Fruit fly (Drosophila melanogaster): ENCODE results near the gene PTPMT1.

Gene PTPMT1

DNA sequence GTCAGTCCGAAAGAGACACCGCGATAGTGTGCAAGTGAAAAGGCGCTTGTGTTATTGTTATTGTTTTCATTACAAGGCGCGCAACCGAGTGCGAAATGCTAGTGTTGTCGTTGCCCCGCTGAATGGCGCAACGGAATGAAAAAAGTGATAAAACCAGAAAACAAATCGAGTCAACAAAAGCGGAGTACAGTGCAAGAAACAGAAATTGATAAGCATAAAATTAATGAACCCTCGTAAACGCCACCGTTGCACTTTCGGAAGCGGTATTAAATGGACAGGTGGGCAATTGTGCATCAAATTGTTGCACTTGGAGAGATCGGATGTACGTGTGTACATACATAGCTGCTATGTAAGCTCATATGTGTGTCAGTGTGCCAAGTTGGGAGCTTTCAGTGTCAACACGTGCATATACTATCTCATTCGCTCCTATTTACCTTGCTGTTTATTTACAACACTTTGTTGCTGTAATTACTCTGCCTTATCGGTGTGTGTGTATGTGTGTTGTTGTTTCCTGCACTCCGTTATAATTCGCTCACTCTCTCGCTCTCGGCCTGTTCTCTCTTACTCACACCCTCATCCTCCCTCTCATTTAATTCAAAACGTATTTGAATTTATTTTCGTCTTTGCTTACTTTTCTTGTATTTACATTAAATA is 34.6 kb upstream of the PTPMT1 start (continued):
- TF ChIP-seq Awh (GFP tag; IDR thresholded peaks at IDR 0.05) = peak; percentile 91
- TF ChIP-seq bsh (GFP tag; optimal IDR thresholded peaks at IDR 0.05) = peak in 1 of 2 experiments; percentile 44
- TF ChIP-seq CG1529 (GFP tag; optimal IDR thresholded peaks at IDR 0.05) = peak; percentile 39
- TF ChIP-seq Lhr (GFP tag; optimal IDR thresholded peaks at IDR 0.05) = no peak
- no peak for TF ChIP-seq CG14860 (GFP tag; IDR thresholded peaks at IDR 0.05; ENCODE audit: partially characterized antibody)
- TF ChIP-seq Taf1 (GFP tag; IDR thresholded peaks at IDR 0.05) = peak; percentile 15; the same call in 1 of the 2 replicates
- TF ChIP-seq odd (GFP tag; optimal IDR thresholded peaks at IDR 0.05) = peak; percentile 12
- no peak for TF ChIP-seq oc (tag; optimal IDR thresholded peaks at IDR 0.05)
- TF ChIP-seq Mes4 (GFP tag; optimal IDR thresholded peaks at IDR 0.05) = peak; percentile 47
- no peak for TF ChIP-seq cad (GFP tag; optimal IDR thresholded peaks at IDR 0.05)
- TF ChIP-seq CG34224 (GFP tag; IDR thresholded peaks at IDR 0.05; ENCODE audit: partially characterized antibody) = no peak
- TF ChIP-seq CG11723 (GFP tag; optimal IDR thresholded peaks at IDR 0.05) = peak; percentile 51
- peak; percentile 51 for TF ChIP-seq exex (tag; optimal IDR thresholded peaks at IDR 0.05)
- TF ChIP-seq mirr (GFP tag; optimal IDR thresholded peaks at IDR 0.05) = peak; percentile 74
- no peak for TF ChIP-seq cas (GFP tag; IDR thresholded peaks at IDR 0.05)
- TF ChIP-seq nerfin-1 (tag; optimal IDR thresholded peaks at IDR 0.05) = peak; percentile 54
- TF ChIP-seq MESR4 (GFP tag; optimal IDR thresholded peaks at IDR 0.05) = no peak
- TF ChIP-seq Drgx (GFP tag; IDR thresholded peaks at IDR 0.05) = peak; percentile 56; the same call in 1 of the 2 replicates
- peak; percentile 85 for TF ChIP-seq repo (GFP tag; optimal IDR thresholded peaks at IDR 0.05)
- TF ChIP-seq CG7372 (GFP tag; IDR thresholded peaks at IDR 0.05) = no peak
- TF ChIP-seq CG15073 (GFP tag; optimal IDR thresholded peaks at IDR 0.05) = no peak
- peak; percentile 73 for TF ChIP-seq stc (GFP tag; IDR thresholded peaks at IDR 0.05)
- TF ChIP-seq ERR (GFP tag; optimal IDR thresholded peaks at IDR 0.05) = no peak
- no peak for TF ChIP-seq CG4617 (GFP tag; optimal IDR thresholded peaks at IDR 0.05; ENCODE audit: borderline replicate concordance)
- TF ChIP-seq Hr39 (optimal IDR thresholded peaks at IDR 0.05) = no peak
- TF ChIP-seq CG15011 (GFP tag; optimal IDR thresholded peaks at IDR 0.05) = no peak
- peak; percentile 38; the same call in 1 of the 2 replicates for TF ChIP-seq CG17328 (GFP tag; IDR thresholded peaks at IDR 0.05)
- peak; percentile 26 for TF ChIP-seq bigmax (GFP tag; optimal IDR thresholded peaks at IDR 0.05)
- peak; percentile 48 for TF ChIP-seq CG13123 (GFP tag; optimal IDR thresholded peaks at IDR 0.05)
- TF ChIP-seq CG14965 (GFP tag; optimal IDR thresholded peaks at IDR 0.05; ENCODE audit: borderline replicate concordance) = peak; percentile 63
- no peak for TF ChIP-seq CG1832 (GFP tag; optimal IDR thresholded peaks at IDR 0.05)
- TF ChIP-seq CG10959 (GFP tag; IDR thresholded peaks at IDR 0.05) = peak; percentile 16; the same call in 1 of the 2 replicates
- TF ChIP-seq CG17186 (GFP tag; optimal IDR thresholded peaks at IDR 0.05) = no peak
- TF ChIP-seq CG13287 (GFP tag; IDR thresholded peaks at IDR 0.05; ENCODE audit: partially characterized antibody) = no peak
- TF ChIP-seq cwo (GFP tag; optimal IDR thresholded peaks at IDR 0.05) = peak; percentile 73
- no peak for TF ChIP-seq twi (tag; optimal IDR thresholded peaks at IDR 0.05)
- TF ChIP-seq CG32772 (GFP tag; IDR thresholded peaks at IDR 0.05) = no peak
- no peak for TF ChIP-seq peb (GFP tag; IDR thresholded peaks at IDR 0.05)
- TF ChIP-seq gsb (GFP tag; IDR thresholded peaks at IDR 0.05) = peak; percentile 59; the same call in 1 of the 2 replicates
- peak; percentile 75 for TF ChIP-seq onecut (GFP tag; IDR thresholded peaks at IDR 0.05)
- TF ChIP-seq CG8924 (tag; optimal IDR thresholded peaks at IDR 0.05) = peak; percentile 39
- TF ChIP-seq Sox100B (GFP tag; optimal IDR thresholded peaks at IDR 0.05) = peak; percentile 64
- TF ChIP-seq CG12391 (tag; optimal IDR thresholded peaks at IDR 0.05) = no peak
- TF ChIP-seq CG9817 (tag; optimal IDR thresholded peaks at IDR 0.05) = peak; percentile 7
- peak; percentile 50; the same call in 2 of the 3 replicates for TF ChIP-seq tgo (GFP tag; IDR thresholded peaks at IDR 0.05)
- TF ChIP-seq ind (GFP tag; optimal IDR thresholded peaks at IDR 0.05) = peak; percentile 18
- peak; percentile 59 for TF ChIP-seq CG4707 (GFP tag; optimal IDR thresholded peaks at IDR 0.05)
- TF ChIP-seq bbx (GFP tag; IDR thresholded peaks at IDR 0.05; ENCODE audit: partially characterized antibody) = no peak
- TF ChIP-seq CG11695 (GFP tag; IDR thresholded peaks at IDR 0.05) = peak; percentile 44; the same call in 1 of the 3 replicates
